Fruit fly (Drosophila melanogaster) S2 (cell line): ENCODE measurements around the gene Acn.

Source experiments
- CG8478 ChIP-seq: fragments of >200 bp; optimal IDR thresholded peaks from 2 replicates; lab custom pipeline; 2018
- CTCF ChIP-seq, 2 experiments: fragments of >200 bp; optimal IDR thresholded peaks; 2 replicates each; lab custom pipeline; 2018

- TF ChIP-seq CG8478 (lab: Kevin White, UChicago), result no peak
- TF ChIP-seq CTCF (optimal IDR thresholded peaks at IDR 0.05; lab: Kevin White, UChicago), result no peak
Measured at dm6 chr2L:19002959-19003371, 42.2 kb upstream of the Acn start, which contains the start of gene CG31793.
